Fruit fly (Drosophila melanogaster) whole organism, embryonic: ENCODE results near the gene Dic4.

Source experiments
- Bdp1 ChIP-seq: fragments of 200-800 bp; sonication (Bioruptor generic); optimal IDR thresholded peaks from 3 replicates; lab custom pipeline; 2016; ENCODE audit warnings: missing biosample characterization, missing genetic modification characterization
- CG11085 ChIP-seq: fragments of 200-800 bp; sonication (Bioruptor generic); IDR thresholded peaks from 2 replicates; pipeline ENCODE4 v1.3.6; 2022; ENCODE audit warnings: missing biosample characterization, missing genetic modification characterization
- CG11695 ChIP-seq: fragments of 200-800 bp; sonication (Bioruptor generic); IDR thresholded peaks from 3 replicates; pipeline ENCODE4 v1.3.6; 2022; ENCODE audit warnings: missing biosample characterization, missing genetic modification characterization
- CG11696 ChIP-seq: fragments of 200-800 bp; sonication (Bioruptor generic); IDR thresholded peaks from 2 replicates; pipeline ENCODE4 v1.3.6; 2022; ENCODE audit warnings: missing biosample characterization, missing genetic modification characterization
- CG18262 ChIP-seq: fragments of 200-800 bp; optimal IDR thresholded peaks from 3 replicates; lab custom pipeline; 2019; ENCODE audit warnings: missing biosample characterization, mild to moderate bottlenecking, missing genetic modification characterization, moderate library complexity
- CG2120 ChIP-seq: fragments of 200-800 bp; sonication (Bioruptor generic); optimal IDR thresholded peaks from 3 replicates; lab custom pipeline; 2016; ENCODE audit warnings: missing biosample characterization, missing genetic modification characterization
- CG31388 ChIP-seq: fragments of 200-800 bp; sonication (Bioruptor generic); optimal IDR thresholded peaks from 2 replicates; lab custom pipeline; 2016; ENCODE audit warnings: missing biosample characterization, missing genetic modification characterization
- CG3281 ChIP-seq: fragments of 200-800 bp; sonication (Bioruptor generic); optimal IDR thresholded peaks from 3 replicates; lab custom pipeline; 2017; ENCODE audit warnings: missing biosample characterization, mild to moderate bottlenecking, missing genetic modification characterization
- CG4854 ChIP-seq: fragments of 200-800 bp; sonication (Bioruptor generic); optimal IDR thresholded peaks from 2 replicates; lab custom pipeline; 2016; ENCODE audit warnings: missing biosample characterization, missing genetic modification characterization, inconsistent platforms
- CG6683 ChIP-seq: fragments of 200-800 bp; sonication (Bioruptor generic); optimal IDR thresholded peaks from 2 replicates; lab custom pipeline; 2017; ENCODE audit warnings: missing biosample characterization, mild to moderate bottlenecking, missing genetic modification characterization, missing genetic modification reagents
- CG7839 ChIP-seq: fragments of 200-800 bp; sonication (Bioruptor generic); optimal IDR thresholded peaks from 3 replicates; lab custom pipeline; 2018; ENCODE audit warnings: missing biosample characterization, mild to moderate bottlenecking, missing genetic modification characterization, moderate library complexity
- CG8924 ChIP-seq: fragments of 200-800 bp; optimal IDR thresholded peaks from 3 replicates; lab custom pipeline; 2019; ENCODE audit warnings: missing biosample characterization, mild to moderate bottlenecking, missing genetic modification characterization, moderate library complexity
- CG9876 ChIP-seq: fragments of 200-800 bp; sonication (Bioruptor generic); optimal IDR thresholded peaks from 2 replicates; lab custom pipeline; 2016; ENCODE audit warnings: missing biosample characterization, missing genetic modification characterization
- CG9932 ChIP-seq: fragments of 200-800 bp; sonication (Bioruptor generic); IDR thresholded peaks from 2 replicates; pipeline ENCODE4 v1.3.6; 2022; ENCODE audit warnings: missing biosample characterization, missing genetic modification characterization
- CHES-1-like ChIP-seq: fragments of 200-800 bp; sonication (Bioruptor generic); optimal IDR thresholded peaks from 2 replicates; lab custom pipeline; 2016; ENCODE audit warnings: missing biosample characterization, missing genetic modification characterization
- CTCF ChIP-seq: fragments of 200-800 bp; sonication (Bioruptor generic); optimal IDR thresholded peaks from 2 replicates; lab custom pipeline; 2017; ENCODE audit warnings: missing biosample characterization, mild to moderate bottlenecking, missing genetic modification characterization, moderate library complexity
- Chrac-16 ChIP-seq: fragments of 200-800 bp; sonication (Bioruptor generic); optimal IDR thresholded peaks from 3 replicates; lab custom pipeline; 2016; ENCODE audit warnings: missing biosample characterization, missing genetic modification characterization
- Dbx ChIP-seq: fragments of 200-800 bp; sonication (Bioruptor generic); IDR thresholded peaks from 3 replicates; pipeline ENCODE4 v1.3.6; 2022; ENCODE audit warnings: missing biosample characterization, missing genetic modification characterization
- E2f1 ChIP-seq: fragments of 200-800 bp; sonication (Bioruptor generic); IDR thresholded peaks from 2 replicates; pipeline ENCODE4 v1.3.6; 2022; ENCODE audit warnings: missing biosample characterization, missing genetic modification characterization
- Eip74EF ChIP-seq, 2 experiments: fragments of 200-800 bp in 1 of 2; fragments of >200 bp in 1 of 2; sonication (Bioruptor generic) in 1 of 2; optimal IDR thresholded peaks; 2 replicates each; lab custom pipeline; 2017 to 2019; ENCODE audit warnings: missing biosample characterization in 2 of 2, missing genetic modification characterization in 2 of 2, mild to moderate bottlenecking in 1 of 2, moderate library complexity in 1 of 2
- GATAe ChIP-seq: fragments of 200-800 bp; sonication (Bioruptor generic); conservative IDR thresholded peaks from 2 replicates; pipeline ENCODE4 v1.3.6; 2022; ENCODE audit warnings: missing biosample characterization, missing genetic modification characterization
- HLH54F ChIP-seq: fragments of 200-800 bp; sonication (Bioruptor generic); optimal IDR thresholded peaks from 3 replicates; lab custom pipeline; 2016; ENCODE audit warnings: missing biosample characterization, missing genetic modification characterization
- Hr78 ChIP-seq, 2 experiments: fragments of 200-800 bp in 1 of 2; fragments of >200 bp in 1 of 2; sonication (Bioruptor generic) in 1 of 2; optimal IDR thresholded peaks; 2 replicates each; lab custom pipeline; 2017 to 2019; ENCODE audit warnings: missing biosample characterization in 2 of 2, missing genetic modification characterization in 2 of 2, mild to moderate bottlenecking in 1 of 2, moderate library complexity in 1 of 2
- MBD-R2 ChIP-seq: fragments of 200-800 bp; sonication (Bioruptor generic); IDR thresholded peaks from 2 replicates; pipeline ENCODE4 v1.3.6; 2022; ENCODE audit warnings: missing biosample characterization, missing genetic modification characterization
- Max ChIP-seq: fragments of 200-800 bp; sonication (Bioruptor generic); optimal IDR thresholded peaks from 2 replicates; lab custom pipeline; 2016; ENCODE audit warnings: missing biosample characterization, mild to moderate bottlenecking, missing genetic modification characterization
- Mes4 ChIP-seq: fragments of 200-800 bp; sonication (Bioruptor generic); optimal IDR thresholded peaks from 2 replicates; lab custom pipeline; 2016; ENCODE audit warnings: missing biosample characterization, missing genetic modification characterization
- Neu2 ChIP-seq: fragments of 200-800 bp; sonication (Bioruptor generic); optimal IDR thresholded peaks from 3 replicates; lab custom pipeline; 2016; ENCODE audit warnings: missing biosample characterization, missing genetic modification characterization, borderline replicate concordance
- Nf-YB ChIP-seq: fragments of 200-800 bp; sonication (Bioruptor generic); optimal IDR thresholded peaks from 3 replicates; lab custom pipeline; 2019; ENCODE audit warnings: missing biosample characterization, mild to moderate bottlenecking, missing genetic modification characterization, moderate library complexity
- Oli ChIP-seq: fragments of 200-800 bp; sonication (Bioruptor generic); optimal IDR thresholded peaks from 2 replicates; lab custom pipeline; 2018; ENCODE audit warnings: missing biosample characterization, mild to moderate bottlenecking, missing genetic modification characterization, moderate library complexity
- Side ChIP-seq: fragments of 200-800 bp; sonication (Bioruptor generic); optimal IDR thresholded peaks from 2 replicates; lab custom pipeline; 2016; ENCODE audit warnings: missing biosample characterization, missing genetic modification characterization
- Sox102F ChIP-seq: fragments of 200-800 bp; sonication (Bioruptor generic); optimal IDR thresholded peaks from 2 replicates; lab custom pipeline; 2018; ENCODE audit warnings: missing biosample characterization, mild to moderate bottlenecking, missing genetic modification characterization, moderate library complexity
- Trl ChIP-seq, 3 experiments: fragments of >200 bp in 2 of 3; fragments of 200-800 bp in 1 of 3; sonication (Bioruptor generic) in 1 of 3; optimal IDR thresholded peaks; 2 replicates in 1 of 3; 3 replicates in 2 of 3; lab custom pipeline; 2016 to 2017; ENCODE audit warnings: missing biosample characterization in 1 of 3, missing genetic modification characterization in 1 of 3
- ap ChIP-seq: fragments of 200-800 bp; sonication (Bioruptor generic); IDR thresholded peaks from 2 replicates; pipeline ENCODE4 v1.3.6; 2022; ENCODE audit warnings: missing biosample characterization, missing genetic modification characterization
- ato ChIP-seq: fragments of 200-800 bp; sonication (Bioruptor generic); IDR thresholded peaks from 2 replicates; pipeline ENCODE4 v1.3.6; 2022; ENCODE audit warnings: missing biosample characterization, missing genetic modification characterization; ENCODE audit not compliant: partially characterized antibody
- cas ChIP-seq: fragments of 200-800 bp; sonication (Bioruptor generic); IDR thresholded peaks from 2 replicates; pipeline ENCODE4 v1.3.6; 2022; ENCODE audit warnings: missing biosample characterization, missing genetic modification characterization
- chif ChIP-seq, 2 experiments: fragments of 200-800 bp; sonication (Bioruptor generic); optimal IDR thresholded peaks; 3 replicates each; lab custom pipeline; 2016; ENCODE audit warnings: missing biosample characterization in 2 of 2, missing genetic modification characterization in 2 of 2
- dpn ChIP-seq, 2 experiments: fragments of 200-800 bp; sonication (Bioruptor generic); optimal IDR thresholded peaks; 3 replicates each; lab custom pipeline; 2016; ENCODE audit warnings: missing biosample characterization in 2 of 2, missing genetic modification characterization in 2 of 2
- fd64A ChIP-seq: fragments of 200-800 bp; sonication (Bioruptor generic); optimal IDR thresholded peaks from 3 replicates; lab custom pipeline; 2018; ENCODE audit warnings: missing biosample characterization, mild to moderate bottlenecking, missing genetic modification characterization
- fd96Cb ChIP-seq: fragments of 200-800 bp; sonication (Bioruptor generic); optimal IDR thresholded peaks from 2 replicates; lab custom pipeline; 2018; ENCODE audit warnings: missing biosample characterization, mild to moderate bottlenecking, missing genetic modification characterization, moderate library complexity
- gem ChIP-seq: fragments of 200-800 bp; sonication (Bioruptor generic); optimal IDR thresholded peaks from 2 replicates; lab custom pipeline; 2019; ENCODE audit warnings: missing biosample characterization, mild to moderate bottlenecking, missing genetic modification characterization, moderate library complexity
- hth ChIP-seq: fragments of >200 bp; optimal IDR thresholded peaks from 2 replicates; lab custom pipeline; 2017; ENCODE audit warnings: inconsistent platforms
- ind ChIP-seq: fragments of 200-800 bp; sonication (Bioruptor generic); optimal IDR thresholded peaks from 3 replicates; lab custom pipeline; 2016; ENCODE audit warnings: missing biosample characterization, missing genetic modification characterization
- knrl ChIP-seq: fragments of 200-800 bp; sonication (Bioruptor generic); IDR thresholded peaks from 3 replicates; pipeline ENCODE4 v1.3.6; 2022; ENCODE audit warnings: missing biosample characterization, missing genetic modification characterization; ENCODE audit not compliant: partially characterized antibody
- peb ChIP-seq: fragments of 200-800 bp; sonication (Bioruptor generic); IDR thresholded peaks from 2 replicates; pipeline ENCODE4 v1.3.6; 2022; ENCODE audit warnings: missing biosample characterization, missing genetic modification characterization
- psq ChIP-seq: fragments of 200-800 bp; sonication (Bioruptor generic); optimal IDR thresholded peaks from 2 replicates; lab custom pipeline; 2017; ENCODE audit warnings: missing biosample characterization, missing genetic modification characterization
- ro ChIP-seq: fragments of 200-800 bp; sonication (Bioruptor generic); IDR thresholded peaks from 2 replicates; pipeline ENCODE4 v1.3.6; 2022; ENCODE audit warnings: missing biosample characterization, missing genetic modification characterization
- sim ChIP-seq: fragments of 200-800 bp; sonication (Bioruptor generic); IDR thresholded peaks from 2 replicates; pipeline ENCODE4 v1.3.6; 2022; ENCODE audit warnings: missing biosample characterization, missing genetic modification characterization
- sqz ChIP-seq: fragments of 200-800 bp; sonication (Bioruptor generic); optimal IDR thresholded peaks from 3 replicates; lab custom pipeline; 2018; ENCODE audit warnings: missing biosample characterization, mild to moderate bottlenecking, missing genetic modification characterization
- ssp ChIP-seq: fragments of 200-800 bp; sonication (Bioruptor generic); IDR thresholded peaks from 2 replicates; pipeline ENCODE4 v1.3.6; 2022; ENCODE audit warnings: missing biosample characterization, missing genetic modification characterization
- zfh2 ChIP-seq: fragments of 200-800 bp; sonication (Bioruptor generic); optimal IDR thresholded peaks from 2 replicates; lab custom pipeline; 2016; ENCODE audit warnings: missing biosample characterization, missing genetic modification characterization

Gene Dic4

dm6 chr3L:18675363-18675866, 22.8 kb downstream of the Dic4 start, which contains the start of the genes GNBP2 and GNBP1 (continued):
- no peak for TF ChIP-seq CG9876 (GFP tag; lab: Kevin White, UChicago)
- TF ChIP-seq gem (tag; lab: Kevin White, UChicago): peak; percentile 83
- TF ChIP-seq ap (GFP tag; lab: Robert Waterston, UW): peak; percentile 34; the same call in 1 of the 2 replicates
- TF ChIP-seq ssp (GFP tag; lab: Robert Waterston, UW): peak; percentile 49
- TF ChIP-seq psq (GFP tag; lab: Kevin White, UChicago): no peak
- TF ChIP-seq CG31388: no peak
- TF ChIP-seq CG11695 (GFP tag; lab: Robert Waterston, UW): peak; percentile 70; the same call in 2 of the 3 replicates
- TF ChIP-seq Chrac-16 (GFP tag; lab: Kevin White, UChicago): no peak
- peak; percentile 50; the same call in 1 of the 2 replicates for TF ChIP-seq MBD-R2
- peak; percentile 22 for TF ChIP-seq Max (GFP tag; lab: Kevin White, UChicago)
- no peak for TF ChIP-seq cas (GFP tag; lab: Robert Waterston, UW)
- TF ChIP-seq CTCF: no peak
- TF ChIP-seq GATAe (GFP tag; lab: Robert Waterston, UW): no peak
- TF ChIP-seq knrl (GFP tag; lab: Robert Waterston, UW): no peak
- no peak for TF ChIP-seq CG11085 (GFP tag; lab: Robert Waterston, UW)
- TF ChIP-seq CG3281: peak; percentile 51
- peak in 1 of 2 experiments; percentile 12 for TF ChIP-seq dpn (GFP tag; optimal IDR thresholded peaks at IDR 0.05; lab: Kevin White, UChicago)
- TF ChIP-seq peb (GFP tag; lab: Robert Waterston, UW): peak; percentile 32; the same call in 1 of the 2 replicates
- peak; percentile 78 for TF ChIP-seq CG7839 (tag; lab: Kevin White, UChicago)
- TF ChIP-seq CG2120 (GFP tag; lab: Kevin White, UChicago): peak; percentile 43
- TF ChIP-seq E2f1 (GFP tag; lab: Robert Waterston, UW): peak; percentile 76
- no peak for TF ChIP-seq hth (lab: Kevin White, UChicago)
- peak; percentile 78 for TF ChIP-seq Sox102F (GFP tag; lab: Kevin White, UChicago)
- TF ChIP-seq zfh2 (GFP tag; lab: Kevin White, UChicago): no peak
- peak; percentile 43; the same call in 1 of the 2 replicates for TF ChIP-seq CG9932 (GFP tag; lab: Robert Waterston, UW)
- TF ChIP-seq CG18262 (tag; lab: Kevin White, UChicago): peak; percentile 68
- peak in 1 of 2 experiments; percentile 48 for TF ChIP-seq Eip74EF (GFP tag; optimal IDR thresholded peaks at IDR 0.05; lab: Kevin White, UChicago)
- TF ChIP-seq CG11696: peak; percentile 43; the same call in 1 of the 2 replicates
- no peak for TF ChIP-seq Neu2 (GFP tag; lab: Kevin White, UChicago)
- peak; percentile 27 for TF ChIP-seq CG6683 (GFP tag; lab: Kevin White, UChicago)
- peak; percentile 56 for TF ChIP-seq fd96Cb (tag; lab: Kevin White, UChicago)
- TF ChIP-seq Nf-YB (GFP tag; lab: Kevin White, UChicago): no peak
- peak; percentile 42 for TF ChIP-seq Oli (tag; lab: Kevin White, UChicago)
- TF ChIP-seq Hr78 (GFP tag; optimal IDR thresholded peaks at IDR 0.05; lab: Kevin White, UChicago): no peak
- TF ChIP-seq ind (GFP tag; lab: Kevin White, UChicago): peak; percentile 16
- no peak for TF ChIP-seq ro (GFP tag; lab: Robert Waterston, UW)
- TF ChIP-seq ato (GFP tag; lab: Robert Waterston, UW): no peak
- TF ChIP-seq sim (GFP tag; lab: Robert Waterston, UW): no peak
- TF ChIP-seq Side: no peak
- TF ChIP-seq, all 482 proteins: peak for 168

DNA sequence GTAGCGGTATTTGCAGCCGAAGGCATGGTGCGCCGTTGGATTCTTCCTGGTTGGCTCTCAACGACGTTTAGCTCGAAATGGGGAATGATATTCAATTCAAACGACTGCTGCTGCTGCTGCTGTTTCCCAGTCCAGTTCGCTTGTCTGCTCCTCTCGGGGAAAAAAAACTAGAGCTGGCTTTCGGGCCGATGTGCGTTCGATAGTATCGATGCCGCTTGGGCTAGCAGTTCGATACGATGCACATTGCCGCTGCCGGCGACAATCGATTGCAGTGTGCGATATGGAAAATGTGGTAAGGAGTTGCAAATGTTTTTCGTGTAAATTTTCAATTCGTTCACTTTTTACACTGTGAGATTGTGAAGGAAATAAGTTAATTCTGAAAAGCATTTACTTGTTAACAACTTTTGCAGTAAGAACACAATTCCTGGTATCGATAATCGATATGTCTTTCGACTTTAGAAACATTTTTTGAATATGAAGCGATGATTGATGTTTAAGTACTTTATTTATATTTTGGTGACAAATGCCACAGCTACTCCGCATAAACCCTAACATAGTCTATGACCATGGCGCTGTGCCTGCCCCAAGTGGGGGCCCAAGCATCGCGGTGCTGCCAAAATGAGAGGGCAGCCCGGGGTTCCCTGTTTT, 25.1 kb downstream of the Dic4 start, which contains the start of gene Capr:
Capr (minus strand) TSS at position 339 of the 648 bp plus-strand sequence.
- TF ChIP-seq HLH54F (GFP tag; lab: Kevin White, UChicago): peak; percentile 13
- TF ChIP-seq Dbx (GFP tag; lab: Robert Waterston, UW): peak; percentile 73; the same call in 2 of the 3 replicates
- no peak for TF ChIP-seq fd64A (GFP tag; lab: Kevin White, UChicago)
- no peak for TF ChIP-seq Bdp1 (GFP tag; lab: Kevin White, UChicago)
- peak in 1 of 2 experiments; percentile 18 for TF ChIP-seq chif (GFP tag; optimal IDR thresholded peaks at IDR 0.05; lab: Kevin White, UChicago)
- TF ChIP-seq Mes4 (GFP tag; lab: Kevin White, UChicago): peak; percentile 30
- peak; percentile 45 for TF ChIP-seq CHES-1-like
- peak; percentile 6 for TF ChIP-seq CG8924 (tag; lab: Kevin White, UChicago)
- no peak for TF ChIP-seq CG4854 (GFP tag; lab: Kevin White, UChicago)
- peak; percentile 52 for TF ChIP-seq sqz (GFP tag; lab: Kevin White, UChicago)
- TF ChIP-seq Trl (optimal IDR thresholded peaks at IDR 0.05; lab: Kevin White, UChicago): no peak
- peak; percentile 39 for TF ChIP-seq Trl (GFP tag; optimal IDR thresholded peaks at IDR 0.05; lab: Kevin White, UChicago)
